Worm (Caenorhabditis elegans) whole organism, L3 larva: ENCODE measurements around the gene rhgf-1.

Experiments
- ZK546.5 ChIP-seq: sonication (generic microtip); optimal IDR thresholded peaks from 2 replicates; lab custom pipeline; 2017; ENCODE audit warnings: missing biosample characterization, missing genetic modification characterization
- ama-1 ChIP-seq: fragments of 150-350 bp; optimal IDR thresholded peaks from 2 replicates; lab custom pipeline; 2018
- ceh-16 ChIP-seq: sonication (generic microtip); optimal IDR thresholded peaks from 2 replicates; lab custom pipeline; 2017; ENCODE audit warnings: missing biosample characterization, missing genetic modification characterization
- ceh-28 ChIP-seq: fragments of 150-350 bp; optimal IDR thresholded peaks from 2 replicates; lab custom pipeline; 2014; ENCODE audit warnings: missing biosample characterization, missing genetic modification reagents, missing genetic modification characterization
- ceh-9 ChIP-seq: sonication (generic microtip); optimal IDR thresholded peaks from 2 replicates; lab custom pipeline; 2018; ENCODE audit warnings: missing biosample characterization, missing genetic modification characterization
- daf-12 ChIP-seq: fragments of 150-350 bp; optimal IDR thresholded peaks from 2 replicates; lab custom pipeline; 2014; ENCODE audit warnings: missing biosample characterization, missing genetic modification reagents, missing genetic modification characterization
- egl-27 ChIP-seq: sonication (generic microtip); optimal IDR thresholded peaks from 4 replicates; lab custom pipeline; 2017; ENCODE audit warnings: missing biosample characterization, missing genetic modification reagents, missing genetic modification characterization
- elt-1 ChIP-seq: fragments of 150-350 bp; optimal IDR thresholded peaks from 2 replicates; lab custom pipeline; 2014; ENCODE audit warnings: missing biosample characterization, missing genetic modification characterization
- elt-2 ChIP-seq: sonication (generic microtip); optimal IDR thresholded peaks from 2 replicates; lab custom pipeline; 2016; ENCODE audit warnings: missing genetic modification reagents, mild to moderate bottlenecking, missing genetic modification characterization, missing compliant biosample characterization
- eor-1 ChIP-seq, 2 experiments: fragments of 150-350 bp; optimal IDR thresholded peaks; 2 replicates each; lab custom pipeline; 2014 to 2018; ENCODE audit warnings: missing biosample characterization in 2 of 2, missing genetic modification characterization in 2 of 2
- fkh-10 ChIP-seq: sonication (generic microtip); optimal IDR thresholded peaks from 2 replicates; lab custom pipeline; 2017; ENCODE audit warnings: missing biosample characterization, missing genetic modification reagents, missing genetic modification characterization
- fkh-2 ChIP-seq: fragments of 150-350 bp; optimal IDR thresholded peaks from 2 replicates; lab custom pipeline; 2014; ENCODE audit warnings: missing biosample characterization, missing genetic modification reagents, missing genetic modification characterization
- fos-1 ChIP-seq: fragments of 150-350 bp; optimal IDR thresholded peaks from 2 replicates; lab custom pipeline; 2014; ENCODE audit warnings: missing biosample characterization, missing genetic modification characterization
- hmg-11 ChIP-seq: sonication (generic microtip); optimal IDR thresholded peaks from 2 replicates; lab custom pipeline; 2016; ENCODE audit warnings: missing genetic modification characterization, missing compliant biosample characterization
- jun-1 ChIP-seq: fragments of 150-350 bp; optimal IDR thresholded peaks from 2 replicates; lab custom pipeline; 2014; ENCODE audit warnings: missing biosample characterization, missing genetic modification reagents, missing genetic modification characterization
- lin-15B ChIP-seq: fragments of 150-350 bp; optimal IDR thresholded peaks from 2 replicates; lab custom pipeline; 2014; ENCODE audit warnings: missing biosample characterization, missing genetic modification characterization
- lin-39 ChIP-seq: fragments of 150-350 bp; optimal IDR thresholded peaks from 2 replicates; lab custom pipeline; 2018; ENCODE audit warnings: missing biosample characterization, missing genetic modification reagents, missing genetic modification characterization
- lsy-12 ChIP-seq: sonication (generic microtip); optimal IDR thresholded peaks from 2 replicates; lab custom pipeline; 2016; ENCODE audit warnings: mild to moderate bottlenecking, missing genetic modification characterization, missing compliant biosample characterization
- mml-1 ChIP-seq: fragments of 150-350 bp; sonication (generic microtip); optimal IDR thresholded peaks from 3 replicates; lab custom pipeline; 2014; ENCODE audit warnings: missing biosample characterization, missing genetic modification characterization
- nfya-1 ChIP-seq: sonication (generic microtip); optimal IDR thresholded peaks from 2 replicates; lab custom pipeline; 2017; ENCODE audit warnings: missing genetic modification characterization, mild to moderate bottlenecking, missing compliant biosample characterization, antibody characterized with exemption, moderate library complexity; ENCODE audit not compliant: insufficient read depth
- nhr-11 ChIP-seq: fragments of 150-350 bp; optimal IDR thresholded peaks from 2 replicates; lab custom pipeline; 2014; ENCODE audit warnings: missing biosample characterization, missing genetic modification characterization
- nhr-237 ChIP-seq: fragments of 150-350 bp; optimal IDR thresholded peaks from 2 replicates; lab custom pipeline; 2014; ENCODE audit warnings: missing biosample characterization, missing genetic modification characterization
- nhr-28 ChIP-seq: fragments of 150-350 bp; optimal IDR thresholded peaks from 2 replicates; lab custom pipeline; 2014; ENCODE audit warnings: missing biosample characterization, missing genetic modification characterization
- nhr-43 ChIP-seq: sonication (generic microtip); optimal IDR thresholded peaks from 2 replicates; lab custom pipeline; 2016; ENCODE audit warnings: mild to moderate bottlenecking, missing genetic modification characterization, missing compliant biosample characterization; ENCODE audit not compliant: poor library complexity, severe bottlenecking
- nhr-67 ChIP-seq: fragments of 150-350 bp; optimal IDR thresholded peaks from 2 replicates; lab custom pipeline; 2014; ENCODE audit warnings: missing biosample characterization, missing genetic modification characterization
- nhr-76 ChIP-seq: fragments of 150-350 bp; sonication (generic microtip); optimal IDR thresholded peaks from 5 replicates; lab custom pipeline; 2014; ENCODE audit warnings: missing biosample characterization, missing genetic modification characterization
- nhr-77 ChIP-seq: fragments of 150-350 bp; optimal IDR thresholded peaks from 2 replicates; lab custom pipeline; 2014; ENCODE audit warnings: missing biosample characterization, missing genetic modification characterization
- pqm-1 ChIP-seq: fragments of 150-350 bp; optimal IDR thresholded peaks from 2 replicates; lab custom pipeline; 2017; ENCODE audit warnings: missing biosample characterization, missing genetic modification characterization, inconsistent platforms
- sea-2 ChIP-seq: fragments of 150-350 bp; sonication (generic microtip); optimal IDR thresholded peaks from 4 replicates; lab custom pipeline; 2014; ENCODE audit warnings: missing biosample characterization, missing genetic modification reagents, missing genetic modification characterization
- skn-1 ChIP-seq: fragments of 150-350 bp; optimal IDR thresholded peaks from 2 replicates; lab custom pipeline; 2014; ENCODE audit warnings: missing biosample characterization, missing genetic modification characterization
- unc-39 ChIP-seq: sonication (generic microtip); optimal IDR thresholded peaks from 4 replicates; lab custom pipeline; 2017; ENCODE audit warnings: missing biosample characterization, missing genetic modification characterization
- unc-62 ChIP-seq: fragments of 150-350 bp; sonication (generic microtip); optimal IDR thresholded peaks from 4 replicates; lab custom pipeline; 2014; ENCODE audit warnings: missing biosample characterization, missing genetic modification reagents, missing genetic modification characterization
- ztf-11 ChIP-seq: fragments of 150-350 bp; optimal IDR thresholded peaks from 2 replicates; lab custom pipeline; 2014; ENCODE audit warnings: missing biosample characterization, missing genetic modification characterization
- ztf-4 ChIP-seq: fragments of 150-350 bp; optimal IDR thresholded peaks from 2 replicates; lab custom pipeline; 2014; ENCODE audit warnings: missing biosample characterization, missing genetic modification characterization

rhgf-1 gene

ce11 chrX:10753403-10753802 lies 41.7 kb upstream of the rhgf-1 start, which contains the start of gene R07A4.3:
Gene R07A4.3 (plus strand): TSS chrX:10753703.
- no peak for TF ChIP-seq nhr-77 (tag; lab: Kevin White, UChicago)
- no peak for TF ChIP-seq lin-15B (tag; lab: Kevin White, UChicago)
- TF ChIP-seq fos-1 (tag; lab: Kevin White, UChicago), result no peak
- TF ChIP-seq nhr-28, result no peak

ce11 chrX:10748145-10748544 lies 36.5 kb upstream of the rhgf-1 start:
- TF ChIP-seq ama-1 (lab: Kevin White, UChicago), result no peak
- no peak for TF ChIP-seq hmg-11
- TF ChIP-seq ZK546.5 (tag; lab: Kevin White, UChicago), result no peak
- no peak for TF ChIP-seq mml-1 (tag; lab: Kevin White, UChicago)
- peak; percentile 19 for TF ChIP-seq pqm-1 (tag; lab: Kevin White, UChicago)
- TF ChIP-seq elt-2 (tag; lab: Kevin White, UChicago), result peak; percentile 39
- TF ChIP-seq nfya-1, result no peak
- TF ChIP-seq ceh-28 (tag; lab: Kevin White, UChicago), result no peak
- TF ChIP-seq nhr-76, result no peak
- no peak for TF ChIP-seq nhr-43 (tag; lab: Kevin White, UChicago)
- no peak for TF ChIP-seq nhr-67 (tag; lab: Kevin White, UChicago)
- TF ChIP-seq unc-39, result no peak
- no peak for TF ChIP-seq nhr-11 (tag; lab: Kevin White, UChicago)

DNA sequence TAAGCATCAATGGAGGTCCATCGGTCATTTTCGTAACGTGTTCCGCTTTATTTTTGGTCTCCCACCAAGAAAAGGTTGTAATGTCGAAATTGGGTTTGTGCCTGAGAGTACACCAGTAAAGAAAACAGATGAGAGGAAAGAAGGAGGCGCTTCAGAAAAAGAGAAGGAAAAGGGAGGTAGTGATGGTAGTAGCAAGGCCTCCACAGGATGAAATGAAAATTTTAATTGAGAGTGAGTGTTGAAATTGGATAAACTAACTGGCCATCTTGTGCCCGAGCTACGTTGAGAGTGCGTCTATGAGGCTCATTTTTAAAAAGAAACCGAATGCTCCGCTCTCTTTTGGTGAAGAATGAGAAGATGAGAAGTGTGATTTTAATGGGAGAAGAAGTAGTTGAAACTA lies 34.7 kb upstream of the rhgf-1 start, which contains the start of gene R07A4.2:
Gene R07A4.2, minus strand, starts transcription at position 101 of the 400 bp plus-strand sequence.
- no peak for TF ChIP-seq pqm-1 (tag; lab: Kevin White, UChicago)
- no peak for TF ChIP-seq egl-27 (tag; lab: Kevin White, UChicago)
- TF ChIP-seq ztf-11 (tag; lab: Kevin White, UChicago), result no peak
- no peak for TF ChIP-seq fkh-10 (GFP tag; lab: Kevin White, UChicago)
- TF ChIP-seq nhr-237, result no peak
- no peak for TF ChIP-seq fkh-2 (tag; lab: Kevin White, UChicago)
- no peak for TF ChIP-seq skn-1 (tag; lab: Kevin White, UChicago)
- no peak for TF ChIP-seq elt-1 (tag; lab: Kevin White, UChicago)
- no peak for TF ChIP-seq hmg-11
- no peak for TF ChIP-seq ztf-4 (tag; lab: Kevin White, UChicago)
- TF ChIP-seq eor-1 (tag; optimal IDR thresholded peaks at IDR 0.05; lab: Kevin White, UChicago), result no peak
- no peak for TF ChIP-seq daf-12 (tag; lab: Kevin White, UChicago)
- no peak for TF ChIP-seq ceh-9 (tag; lab: Kevin White, UChicago)

DNA sequence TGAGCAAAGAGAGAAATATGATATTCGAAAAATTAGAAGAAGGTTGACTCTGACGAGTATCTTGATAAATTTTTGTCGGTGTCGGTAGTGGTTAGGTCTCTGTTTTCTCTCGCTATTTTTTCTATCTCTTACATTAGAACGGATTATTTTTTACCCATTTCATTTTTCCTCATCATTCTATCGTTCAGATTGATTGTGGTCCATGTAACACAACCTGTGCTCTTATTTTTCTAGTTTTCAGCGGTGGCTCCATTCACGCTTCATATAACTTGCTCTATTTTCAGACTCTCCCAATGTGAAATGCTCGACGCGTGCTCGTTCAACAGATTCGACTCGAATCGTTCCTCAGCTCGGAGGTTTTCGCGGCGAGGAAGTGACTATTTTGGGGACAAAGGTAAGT lies 22.4 kb upstream of the rhgf-1 start, which contains the start of gene egl-36:
Gene egl-36, plus strand, starts transcription at position 301 of the 400 bp plus-strand sequence.
- TF ChIP-seq lin-39 (tag; lab: Kevin White, UChicago), result no peak
- TF ChIP-seq hmg-11, result no peak
- TF ChIP-seq fkh-10 (GFP tag; lab: Kevin White, UChicago), result no peak
- TF ChIP-seq ceh-16, result no peak
- no peak for TF ChIP-seq elt-1 (tag; lab: Kevin White, UChicago)
- TF ChIP-seq jun-1, result no peak
- TF ChIP-seq unc-62, result no peak
- no peak for TF ChIP-seq skn-1 (tag; lab: Kevin White, UChicago)
- TF ChIP-seq nhr-11 (tag; lab: Kevin White, UChicago), result no peak
- no peak for TF ChIP-seq eor-1 (tag; optimal IDR thresholded peaks at IDR 0.05; lab: Kevin White, UChicago)
- no peak for TF ChIP-seq mml-1 (tag; lab: Kevin White, UChicago)
- TF ChIP-seq nhr-43 (tag; lab: Kevin White, UChicago), result no peak
- no peak for TF ChIP-seq unc-39

DNA sequence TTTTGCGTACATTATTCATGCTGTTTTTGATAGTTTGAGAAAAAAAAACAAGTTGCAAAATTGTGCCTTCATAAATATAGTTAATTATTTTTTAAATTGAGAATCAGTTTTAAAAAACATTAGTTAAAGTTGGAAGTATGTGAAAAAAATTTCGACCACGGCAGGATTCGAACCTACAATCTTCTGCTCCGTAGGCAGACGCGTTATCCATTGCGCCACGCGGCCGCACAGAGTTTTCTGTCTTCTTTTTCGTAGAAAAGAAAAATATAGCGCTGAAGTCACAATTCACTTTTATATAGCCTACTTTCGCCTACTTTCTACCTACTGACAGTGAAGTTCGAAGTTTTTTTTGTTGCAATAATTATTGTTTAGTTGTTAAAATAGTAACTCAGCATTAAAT lies 20.2 kb upstream of the rhgf-1 start:
- TF ChIP-seq hmg-11 (no peak), nfya-1 (peak; percentile 22), fos-1 (tag; lab: Kevin White, UChicago) (no peak), mml-1 (tag; lab: Kevin White, UChicago) (no peak), ceh-16 (no peak), nhr-28 (no peak), lsy-12 (tag; lab: Kevin White, UChicago) (no peak), ztf-4 (tag; lab: Kevin White, UChicago) (no peak), nhr-43 (tag; lab: Kevin White, UChicago) (no peak), sea-2 (no peak), elt-2 (tag; lab: Kevin White, UChicago) (peak; percentile 46)
